Worm (Caenorhabditis elegans) whole organism, young adult: ENCODE results near the gene C06H5.8.

ENCODE experiments used
- F22D6.2 ChIP-seq: sonication (generic microtip); optimal IDR thresholded peaks from 2 replicates; lab custom pipeline; 2016; ENCODE audit warnings: mild to moderate bottlenecking, missing genetic modification characterization, missing compliant biosample characterization
- F23B12.7 ChIP-seq: sonication (generic microtip); optimal IDR thresholded peaks from 2 replicates; lab custom pipeline; 2017; ENCODE audit warnings: missing genetic modification characterization, mild to moderate bottlenecking, missing compliant biosample characterization, antibody characterized with exemption, moderate library complexity; ENCODE audit not compliant: insufficient read depth
- F37B4.10 ChIP-seq: fragments of 200-800 bp; sonication (Bioruptor generic); IDR thresholded peaks from 2 replicates; pipeline ENCODE4 v1.3.6; 2022; ENCODE audit warnings: missing genetic modification characterization, missing compliant biosample characterization
- F57A8.1 ChIP-seq: fragments of 200-800 bp; sonication (Bioruptor generic); optimal IDR thresholded peaks from 2 replicates; lab custom pipeline; 2018; ENCODE audit warnings: mild to moderate bottlenecking, missing genetic modification characterization, moderate library complexity, missing compliant biosample characterization
- F57C9.4 ChIP-seq: sonication (generic microtip); optimal IDR thresholded peaks from 2 replicates; lab custom pipeline; 2017; ENCODE audit warnings: mild to moderate bottlenecking, missing genetic modification characterization, missing compliant biosample characterization
- K12H6.12 ChIP-seq: fragments of 200-800 bp; sonication (Bioruptor generic); optimal IDR thresholded peaks from 2 replicates; lab custom pipeline; 2018; ENCODE audit warnings: mild to moderate bottlenecking, missing genetic modification characterization, missing compliant biosample characterization
- Y53F4B.3 ChIP-seq: fragments of 200-800 bp; sonication (Bioruptor generic); IDR thresholded peaks from 2 replicates; pipeline ENCODE4 v1.3.6; 2022; ENCODE audit warnings: missing genetic modification reagents, missing genetic modification characterization, missing compliant biosample characterization
- Y53G8AR.9 ChIP-seq: fragments of 200-800 bp; sonication (Bioruptor generic); conservative IDR thresholded peaks from 2 replicates; pipeline ENCODE4 v1.3.6; 2022; ENCODE audit warnings: missing genetic modification reagents, missing genetic modification characterization, missing compliant biosample characterization
- ZK185.1 ChIP-seq: sonication (generic microtip); optimal IDR thresholded peaks from 2 replicates; lab custom pipeline; 2016; ENCODE audit warnings: mild to moderate bottlenecking, missing genetic modification characterization, missing compliant biosample characterization; ENCODE audit not compliant: poor library complexity, severe bottlenecking
- ama-1 ChIP-seq, 3 experiments: fragments of 150-350 bp in 1 of 3; sonication (generic microtip) in 2 of 3; optimal IDR thresholded peaks; 2 replicates each; lab custom pipeline; 2014 to 2018; ENCODE audit warnings: missing biosample characterization in 2 of 3, missing genetic modification characterization in 2 of 3, missing genetic modification reagents in 2 of 3
- aptf-3 ChIP-seq: fragments of 200-800 bp; sonication (Bioruptor generic); IDR thresholded peaks from 2 replicates; pipeline ENCODE4 v1.3.6; 2022; ENCODE audit warnings: missing genetic modification characterization, missing compliant biosample characterization
- atf-7 ChIP-seq: sonication (generic microtip); optimal IDR thresholded peaks from 2 replicates; lab custom pipeline; 2017; ENCODE audit warnings: mild to moderate bottlenecking, missing genetic modification characterization, missing compliant biosample characterization
- attf-5 ChIP-seq: fragments of 200-800 bp; sonication (Bioruptor generic); optimal IDR thresholded peaks from 2 replicates; lab custom pipeline; 2018; ENCODE audit warnings: mild to moderate bottlenecking, missing genetic modification characterization, missing compliant biosample characterization
- attf-6 ChIP-seq: fragments of 200-800 bp; sonication (Bioruptor generic); IDR thresholded peaks from 2 replicates; pipeline ENCODE4 v1.3.6; 2022; ENCODE audit warnings: missing genetic modification reagents, missing genetic modification characterization, missing compliant biosample characterization
- cebp-1 ChIP-seq, 2 experiments: fragments of 200-800 bp in 1 of 2; sonication (Bioruptor generic) in 1 of 2; sonication (generic microtip) in 1 of 2; IDR thresholded peaks in 1 of 2; optimal IDR thresholded peaks in 1 of 2; 2 replicates each; pipeline versions ENCODE4 v1.3.6 to Lab custom; 2017 to 2022; ENCODE audit warnings: missing compliant biosample characterization in 2 of 2, missing genetic modification characterization in 2 of 2, mild to moderate bottlenecking in 1 of 2, missing genetic modification reagents in 1 of 2, moderate library complexity in 1 of 2
- ceh-27 ChIP-seq: fragments of 200-800 bp; sonication (Bioruptor generic); optimal IDR thresholded peaks from 2 replicates; lab custom pipeline; 2018; ENCODE audit warnings: mild to moderate bottlenecking, missing genetic modification characterization, moderate library complexity, missing compliant biosample characterization
- dpl-1 ChIP-seq: fragments of 150-350 bp; optimal IDR thresholded peaks from 2 replicates; lab custom pipeline; 2014; ENCODE audit warnings: missing biosample characterization, missing genetic modification reagents, missing genetic modification characterization
- ets-4 ChIP-seq: fragments of 200-800 bp; sonication (Bioruptor generic); optimal IDR thresholded peaks from 2 replicates; lab custom pipeline; 2018; ENCODE audit warnings: mild to moderate bottlenecking, missing genetic modification characterization, missing compliant biosample characterization
- gei-17 ChIP-seq: fragments of 200-800 bp; sonication (Bioruptor generic); optimal IDR thresholded peaks from 2 replicates; lab custom pipeline; 2018; ENCODE audit warnings: mild to moderate bottlenecking, missing genetic modification characterization, missing compliant biosample characterization
- him-1 ChIP-seq: sonication (generic microtip); optimal IDR thresholded peaks from 2 replicates; lab custom pipeline; 2016; ENCODE audit warnings: missing genotype, missing genetic modification reagents, missing genetic modification characterization, missing compliant biosample characterization
- hlh-12 ChIP-seq: sonication (generic microtip); optimal IDR thresholded peaks from 2 replicates; lab custom pipeline; 2016; ENCODE audit warnings: missing genetic modification characterization, missing compliant biosample characterization
- hlh-26 ChIP-seq: fragments of 200-800 bp; sonication (Bioruptor generic); conservative IDR thresholded peaks from 2 replicates; pipeline ENCODE4 v1.3.6; 2022; ENCODE audit warnings: missing genetic modification reagents, missing genetic modification characterization, missing compliant biosample characterization
- hmg-1.2 ChIP-seq: fragments of 200-800 bp; sonication (Bioruptor generic); IDR thresholded peaks from 2 replicates; pipeline ENCODE4 v1.3.6; 2022; ENCODE audit warnings: missing genetic modification reagents, missing genetic modification characterization, missing compliant biosample characterization
- hrde-1 ChIP-seq: sonication (generic microtip); optimal IDR thresholded peaks from 2 replicates; lab custom pipeline; 2016; ENCODE audit warnings: missing genetic modification characterization, mild to moderate bottlenecking, missing compliant biosample characterization, moderate library complexity, missing genotype, missing genetic modification reagents, borderline replicate concordance
- lin-26 ChIP-seq: fragments of 200-800 bp; sonication (Bioruptor generic); IDR thresholded peaks from 2 replicates; pipeline ENCODE4 v1.3.6; 2022; ENCODE audit warnings: missing genetic modification reagents, missing genetic modification characterization, missing compliant biosample characterization
- lin-35 ChIP-seq, 3 experiments: fragments of 150-350 bp in 2 of 3; sonication (generic microtip) in 1 of 3; optimal IDR thresholded peaks; 2 replicates each; lab custom pipeline; 2014 to 2018; ENCODE audit warnings: missing biosample characterization in 3 of 3, missing genetic modification characterization in 3 of 3, missing genetic modification reagents in 3 of 3
- lsl-1 ChIP-seq: fragments of 200-800 bp; sonication (Bioruptor generic); optimal IDR thresholded peaks from 2 replicates; lab custom pipeline; 2018; ENCODE audit warnings: mild to moderate bottlenecking, missing genetic modification characterization, moderate library complexity, missing compliant biosample characterization
- lsy-27 ChIP-seq: sonication (generic microtip); optimal IDR thresholded peaks from 2 replicates; lab custom pipeline; 2017; ENCODE audit warnings: missing genetic modification characterization, mild to moderate bottlenecking, missing compliant biosample characterization, antibody characterized with exemption, missing genotype, borderline replicate concordance; ENCODE audit not compliant: insufficient read depth
- mcd-1 ChIP-seq: fragments of 200-800 bp; sonication (Bioruptor generic); IDR thresholded peaks from 2 replicates; pipeline ENCODE4 v1.3.6; 2022; ENCODE audit warnings: missing genetic modification reagents, missing genetic modification characterization, missing compliant biosample characterization
- mel-28 ChIP-seq: sonication (generic microtip); optimal IDR thresholded peaks from 2 replicates; lab custom pipeline; 2016; ENCODE audit warnings: borderline replicate concordance, mild to moderate bottlenecking, missing genetic modification characterization, missing compliant biosample characterization
- mes-4 ChIP-seq: sonication (generic microtip); optimal IDR thresholded peaks from 2 replicates; lab custom pipeline; 2016; ENCODE audit warnings: missing genotype, missing genetic modification characterization, missing compliant biosample characterization
- nhr-179 ChIP-seq: sonication (generic microtip); optimal IDR thresholded peaks from 2 replicates; lab custom pipeline; 2016; ENCODE audit warnings: mild to moderate bottlenecking, missing genetic modification characterization, missing compliant biosample characterization
- nhr-27 ChIP-seq: fragments of 200-800 bp; sonication (Bioruptor generic); optimal IDR thresholded peaks from 2 replicates; lab custom pipeline; 2018; ENCODE audit warnings: mild to moderate bottlenecking, missing genetic modification characterization, moderate library complexity, missing compliant biosample characterization
- nhr-80 ChIP-seq: sonication (generic microtip); optimal IDR thresholded peaks from 2 replicates; lab custom pipeline; 2016; ENCODE audit warnings: missing genetic modification characterization, missing compliant biosample characterization
- rec-8 ChIP-seq, 2 experiments: sonication (generic microtip); optimal IDR thresholded peaks; 2 replicates each; lab custom pipeline; 2016; ENCODE audit warnings: mild to moderate bottlenecking in 2 of 2, missing genetic modification characterization in 2 of 2, missing genetic modification reagents in 2 of 2, missing genotype in 2 of 2, missing biosample characterization in 1 of 2, missing compliant biosample characterization in 1 of 2, moderate library complexity in 1 of 2
- repo-1 ChIP-seq: sonication (generic microtip); optimal IDR thresholded peaks from 2 replicates; lab custom pipeline; 2017; ENCODE audit warnings: mild to moderate bottlenecking, missing genetic modification characterization, missing compliant biosample characterization
- sdz-38 ChIP-seq: sonication (generic microtip); optimal IDR thresholded peaks from 2 replicates; lab custom pipeline; 2016; ENCODE audit warnings: missing genotype, missing genetic modification characterization, missing compliant biosample characterization
- snpc-3.4 ChIP-seq: sonication (generic microtip); optimal IDR thresholded peaks from 2 replicates; lab custom pipeline; 2017; ENCODE audit warnings: missing genetic modification characterization, mild to moderate bottlenecking, missing compliant biosample characterization, antibody characterized with exemption, moderate library complexity, missing genotype, missing genetic modification reagents
- sptf-2 ChIP-seq: fragments of 200-800 bp; sonication (Bioruptor generic); optimal IDR thresholded peaks from 2 replicates; lab custom pipeline; 2018; ENCODE audit warnings: mild to moderate bottlenecking, missing genetic modification characterization, missing compliant biosample characterization
- unc-130 ChIP-seq: sonication (generic microtip); optimal IDR thresholded peaks from 2 replicates; lab custom pipeline; 2016; ENCODE audit warnings: missing genetic modification reagents, missing genetic modification characterization, missing compliant biosample characterization
- unc-62 ChIP-seq: fragments of 150-350 bp; optimal IDR thresholded peaks from 2 replicates; lab custom pipeline; 2014; ENCODE audit warnings: missing biosample characterization, missing genetic modification reagents, missing genetic modification characterization
- zfh-2 ChIP-seq: fragments of 200-800 bp; sonication (Bioruptor generic); conservative IDR thresholded peaks from 2 replicates; pipeline ENCODE4 v1.3.6; 2022; ENCODE audit warnings: missing genetic modification reagents, missing genetic modification characterization, missing compliant biosample characterization
- ztf-18 ChIP-seq: sonication (generic microtip); optimal IDR thresholded peaks from 2 replicates; lab custom pipeline; 2016; ENCODE audit warnings: missing genotype, mild to moderate bottlenecking, missing genetic modification characterization, missing compliant biosample characterization
- ztf-26 ChIP-seq: sonication (generic microtip); optimal IDR thresholded peaks from 2 replicates; lab custom pipeline; 2017; ENCODE audit warnings: missing genetic modification characterization, missing compliant biosample characterization
- ztf-6 ChIP-seq: fragments of 200-800 bp; sonication (Bioruptor generic); IDR thresholded peaks from 2 replicates; pipeline ENCODE4 v1.3.6; 2022; ENCODE audit warnings: missing genetic modification reagents, missing genetic modification characterization, missing compliant biosample characterization

The C06H5.8 gene

ce11 chrV:17951172-17951999 is 32.6 kb downstream of the C06H5.8 start, which contains the start of gene Y59A8B.24 (continued):
- peak; percentile 60 for TF ChIP-seq ama-1 (optimal IDR thresholded peaks at IDR 0.05; lab: Kevin White, UChicago)
- TF ChIP-seq ama-1 (GFP tag; optimal IDR thresholded peaks at IDR 0.05; lab: Kevin White, UChicago): peak in 1 of 2 experiments; percentile 8
- TF ChIP-seq snpc-3.4 (tag; lab: Kevin White, UChicago): no peak
- TF ChIP-seq ets-4: peak; percentile 67
- peak; percentile 97 for TF ChIP-seq nhr-80 (tag; lab: Kevin White, UChicago)
- peak; percentile 99 for TF ChIP-seq attf-5 (GFP tag; lab: Kevin White, UChicago)
- TF ChIP-seq unc-130: no peak
- peak; percentile 83; the same call in 1 of the 2 replicates for TF ChIP-seq Y53G8AR.9 (GFP tag; lab: Robert Waterston, UW)
- no peak for TF ChIP-seq F37B4.10 (GFP tag; lab: Robert Waterston, UW)
- peak; percentile 21 for TF ChIP-seq lsl-1 (GFP tag; lab: Kevin White, UChicago)
- TF ChIP-seq unc-62 (GFP tag; lab: Kevin White, UChicago): peak; percentile 45
- no peak for TF ChIP-seq mes-4 (tag; lab: Kevin White, UChicago)
- peak; percentile 89 for TF ChIP-seq atf-7 (tag; lab: Kevin White, UChicago)
- no peak for TF ChIP-seq nhr-179 (tag; lab: Kevin White, UChicago)
- peak; percentile 16 for TF ChIP-seq F22D6.2
- peak; percentile 14 for TF ChIP-seq lsy-27 (tag; lab: Kevin White, UChicago)
- peak; percentile 71; the same call in 1 of the 2 replicates for TF ChIP-seq cebp-1 (GFP tag; IDR thresholded peaks at IDR 0.05; lab: Robert Waterston, UW)
- peak; percentile 91 for TF ChIP-seq cebp-1 (tag; optimal IDR thresholded peaks at IDR 0.05; lab: Kevin White, UChicago)
- TF ChIP-seq mel-28 (tag; lab: Kevin White, UChicago): peak; percentile 73
- TF ChIP-seq ztf-18: peak; percentile 73
- TF ChIP-seq dpl-1 (GFP tag; lab: Kevin White, UChicago): no peak
- peak; percentile 53 for TF ChIP-seq repo-1 (tag; lab: Kevin White, UChicago)
- no peak for TF ChIP-seq hrde-1 (tag; lab: Kevin White, UChicago)
- TF ChIP-seq gei-17 (GFP tag; lab: Kevin White, UChicago): peak; percentile 53
- peak; percentile 77 for TF ChIP-seq lin-26
- no peak for TF ChIP-seq rec-8 (tag; optimal IDR thresholded peaks at IDR 0.05; lab: Kevin White, UChicago)
- TF ChIP-seq attf-6 (GFP tag; lab: Robert Waterston, UW): peak; percentile 68; the same call in 1 of the 2 replicates
- peak; percentile 98 for TF ChIP-seq ceh-27 (GFP tag; lab: Kevin White, UChicago)
- TF ChIP-seq F57C9.4 (tag; lab: Kevin White, UChicago): no peak
- no peak for TF ChIP-seq hlh-26 (GFP tag; lab: Robert Waterston, UW)
- TF ChIP-seq mcd-1 (GFP tag; lab: Robert Waterston, UW): peak; percentile 89
- TF ChIP-seq F57A8.1: no peak
- peak in 1 of 3 experiments; percentile 70 for TF ChIP-seq lin-35 (GFP tag; optimal IDR thresholded peaks at IDR 0.05; lab: Kevin White, UChicago)
- peak; percentile 86 for TF ChIP-seq ztf-26 (tag; lab: Kevin White, UChicago)
- TF ChIP-seq zfh-2: peak; percentile 99
- TF ChIP-seq F23B12.7 (tag; lab: Kevin White, UChicago): peak; percentile 28
- no peak for TF ChIP-seq Y53F4B.3 (GFP tag; lab: Robert Waterston, UW)
- peak; percentile 73 for TF ChIP-seq hmg-1.2
- no peak for TF ChIP-seq nhr-27 (tag; lab: Kevin White, UChicago)
- TF ChIP-seq ZK185.1 (tag; lab: Kevin White, UChicago): no peak
- peak; percentile 95 for TF ChIP-seq K12H6.12
- TF ChIP-seq sptf-2 (GFP tag; lab: Kevin White, UChicago): peak; percentile 33
- TF ChIP-seq sdz-38: no peak
- no peak for TF ChIP-seq hlh-12
- TF ChIP-seq ztf-6 (GFP tag; lab: Robert Waterston, UW): 0 out of 2 replicates have a peak, but pooled peaks have one; percentile 72
- no peak for TF ChIP-seq aptf-3 (GFP tag; lab: Robert Waterston, UW)
- TF ChIP-seq him-1: no peak
